Worm (Caenorhabditis elegans) whole organism, young adult: ENCODE results near the gene K08H2.5.

Source experiments
- B0035.1 ChIP-seq: sonication (generic microtip); optimal IDR thresholded peaks from 2 replicates; lab custom pipeline; 2016; ENCODE audit warnings: missing genetic modification characterization, mild to moderate bottlenecking, missing compliant biosample characterization, missing genotype, missing genetic modification reagents
- C17E4.6 ChIP-seq: fragments of 200-800 bp; sonication (Bioruptor generic); IDR thresholded peaks from 2 replicates; pipeline ENCODE4 v1.3.6; 2022; ENCODE audit warnings: missing genetic modification reagents, missing genetic modification characterization, missing compliant biosample characterization
- F37B4.10 ChIP-seq: fragments of 200-800 bp; sonication (Bioruptor generic); IDR thresholded peaks from 2 replicates; pipeline ENCODE4 v1.3.6; 2022; ENCODE audit warnings: missing genetic modification characterization, missing compliant biosample characterization
- F52B5.7 ChIP-seq: sonication (generic microtip); optimal IDR thresholded peaks from 2 replicates; lab custom pipeline; 2016; ENCODE audit warnings: mild to moderate bottlenecking, missing genetic modification characterization, missing compliant biosample characterization
- F57C9.4 ChIP-seq: sonication (generic microtip); optimal IDR thresholded peaks from 2 replicates; lab custom pipeline; 2017; ENCODE audit warnings: mild to moderate bottlenecking, missing genetic modification characterization, missing compliant biosample characterization
- T07F8.4 ChIP-seq: sonication (generic microtip); optimal IDR thresholded peaks from 2 replicates; lab custom pipeline; 2016; ENCODE audit warnings: mild to moderate bottlenecking, missing genetic modification characterization, moderate library complexity, missing compliant biosample characterization
- Y56A3A.18 ChIP-seq: fragments of 200-800 bp; sonication (Bioruptor generic); IDR thresholded peaks from 2 replicates; pipeline ENCODE4 v1.3.6; 2022; ENCODE audit warnings: missing genetic modification reagents, missing genetic modification characterization, missing compliant biosample characterization
- Y67H2A.10 ChIP-seq: fragments of 200-800 bp; sonication (Bioruptor generic); conservative IDR thresholded peaks from 2 replicates; pipeline ENCODE4 v1.3.6; 2022; ENCODE audit warnings: missing genetic modification reagents, missing genetic modification characterization, missing compliant biosample characterization
- ama-1 ChIP-seq, 3 experiments: fragments of 150-350 bp in 1 of 3; sonication (generic microtip) in 2 of 3; optimal IDR thresholded peaks; 2 replicates each; lab custom pipeline; 2014 to 2018; ENCODE audit warnings: missing biosample characterization in 2 of 3, missing genetic modification characterization in 2 of 3, missing genetic modification reagents in 2 of 3
- atf-7 ChIP-seq: sonication (generic microtip); optimal IDR thresholded peaks from 2 replicates; lab custom pipeline; 2017; ENCODE audit warnings: mild to moderate bottlenecking, missing genetic modification characterization, missing compliant biosample characterization
- cebp-1 ChIP-seq, 2 experiments: fragments of 200-800 bp in 1 of 2; sonication (Bioruptor generic) in 1 of 2; sonication (generic microtip) in 1 of 2; IDR thresholded peaks in 1 of 2; optimal IDR thresholded peaks in 1 of 2; 2 replicates each; pipeline versions ENCODE4 v1.3.6 to Lab custom; 2017 to 2022; ENCODE audit warnings: missing compliant biosample characterization in 2 of 2, missing genetic modification characterization in 2 of 2, mild to moderate bottlenecking in 1 of 2, missing genetic modification reagents in 1 of 2, moderate library complexity in 1 of 2
- ceh-27 ChIP-seq: fragments of 200-800 bp; sonication (Bioruptor generic); optimal IDR thresholded peaks from 2 replicates; lab custom pipeline; 2018; ENCODE audit warnings: mild to moderate bottlenecking, missing genetic modification characterization, moderate library complexity, missing compliant biosample characterization
- ceh-40 ChIP-seq: fragments of 200-800 bp; sonication (Bioruptor generic); IDR thresholded peaks from 2 replicates; pipeline ENCODE4 v1.3.6; 2022; ENCODE audit warnings: missing genetic modification characterization, missing compliant biosample characterization
- ceh-79 ChIP-seq: sonication (generic microtip); optimal IDR thresholded peaks from 2 replicates; lab custom pipeline; 2017; ENCODE audit warnings: mild to moderate bottlenecking, missing genetic modification characterization, missing compliant biosample characterization
- die-1 ChIP-seq: sonication (generic microtip); optimal IDR thresholded peaks from 2 replicates; lab custom pipeline; 2016; ENCODE audit warnings: missing genotype, mild to moderate bottlenecking, missing genetic modification characterization, missing compliant biosample characterization
- dox-1 ChIP-seq: fragments of 200-800 bp; sonication (Bioruptor generic); IDR thresholded peaks from 2 replicates; pipeline ENCODE4 v1.3.6; 2022; ENCODE audit warnings: missing genetic modification reagents, missing genetic modification characterization, missing compliant biosample characterization
- ekl-4 ChIP-seq: fragments of 200-800 bp; sonication (Bioruptor generic); IDR thresholded peaks from 2 replicates; pipeline ENCODE4 v1.3.6; 2022; ENCODE audit warnings: missing genetic modification reagents, missing genetic modification characterization, missing compliant biosample characterization
- hmg-1.2 ChIP-seq: fragments of 200-800 bp; sonication (Bioruptor generic); IDR thresholded peaks from 2 replicates; pipeline ENCODE4 v1.3.6; 2022; ENCODE audit warnings: missing genetic modification reagents, missing genetic modification characterization, missing compliant biosample characterization
- let-607 ChIP-seq, 2 experiments: fragments of 200-800 bp in 1 of 2; sonication (Bioruptor generic) in 1 of 2; sonication (generic microtip) in 1 of 2; optimal IDR thresholded peaks; 2 replicates each; lab custom pipeline; 2016 to 2018; ENCODE audit warnings: mild to moderate bottlenecking in 2 of 2, missing compliant biosample characterization in 2 of 2, missing genetic modification characterization in 2 of 2, moderate library complexity in 2 of 2, missing genotype in 1 of 2
- lin-40 ChIP-seq: sonication (generic microtip); optimal IDR thresholded peaks from 2 replicates; lab custom pipeline; 2016; ENCODE audit warnings: missing genetic modification characterization, mild to moderate bottlenecking, missing compliant biosample characterization, missing genotype, missing genetic modification reagents
- lin-54 ChIP-seq: fragments of 200-800 bp; sonication (Bioruptor generic); optimal IDR thresholded peaks from 2 replicates; lab custom pipeline; 2018; ENCODE audit warnings: mild to moderate bottlenecking, missing genetic modification characterization, missing compliant biosample characterization
- madf-10 ChIP-seq: sonication (generic microtip); optimal IDR thresholded peaks from 2 replicates; lab custom pipeline; 2016; ENCODE audit warnings: mild to moderate bottlenecking, missing genetic modification characterization, missing compliant biosample characterization
- nfyb-1 ChIP-seq: fragments of 200-800 bp; sonication (Bioruptor generic); IDR thresholded peaks from 2 replicates; pipeline ENCODE4 v1.3.6; 2022; ENCODE audit warnings: missing genetic modification reagents, missing genetic modification characterization, missing compliant biosample characterization
- nhr-120 ChIP-seq: fragments of 200-800 bp; sonication (Bioruptor generic); IDR thresholded peaks from 2 replicates; pipeline ENCODE4 v1.3.6; 2022; ENCODE audit warnings: missing genetic modification characterization, missing compliant biosample characterization
- nhr-179 ChIP-seq: sonication (generic microtip); optimal IDR thresholded peaks from 2 replicates; lab custom pipeline; 2016; ENCODE audit warnings: mild to moderate bottlenecking, missing genetic modification characterization, missing compliant biosample characterization
- nhr-80 ChIP-seq: sonication (generic microtip); optimal IDR thresholded peaks from 2 replicates; lab custom pipeline; 2016; ENCODE audit warnings: missing genetic modification characterization, missing compliant biosample characterization
- pha-4 ChIP-seq: fragments of 150-350 bp; sonication (generic microtip); optimal IDR thresholded peaks from 2 replicates; lab custom pipeline; 2014; ENCODE audit warnings: missing biosample characterization, missing genetic modification reagents, missing genetic modification characterization
- repo-1 ChIP-seq: sonication (generic microtip); optimal IDR thresholded peaks from 2 replicates; lab custom pipeline; 2017; ENCODE audit warnings: mild to moderate bottlenecking, missing genetic modification characterization, missing compliant biosample characterization
- somi-1 ChIP-seq: fragments of 200-800 bp; sonication (Bioruptor generic); optimal IDR thresholded peaks from 2 replicates; lab custom pipeline; 2018; ENCODE audit warnings: mild to moderate bottlenecking, missing genetic modification characterization, missing compliant biosample characterization
- tbp1 ChIP-seq: fragments of 200-800 bp; sonication (Bioruptor generic); optimal IDR thresholded peaks from 2 replicates; lab custom pipeline; 2018; ENCODE audit warnings: mild to moderate bottlenecking, missing genetic modification characterization, missing compliant biosample characterization
- tlf-1 ChIP-seq: fragments of 200-800 bp; sonication (Bioruptor generic); optimal IDR thresholded peaks from 2 replicates; lab custom pipeline; 2018; ENCODE audit warnings: mild to moderate bottlenecking, missing genetic modification characterization, missing compliant biosample characterization
- unc-62 ChIP-seq: fragments of 150-350 bp; optimal IDR thresholded peaks from 2 replicates; lab custom pipeline; 2014; ENCODE audit warnings: missing biosample characterization, missing genetic modification reagents, missing genetic modification characterization
- xnd-1 ChIP-seq: sonication (generic microtip); optimal IDR thresholded peaks from 2 replicates; lab custom pipeline; 2016; ENCODE audit warnings: missing genotype, missing genetic modification reagents, missing genetic modification characterization, missing compliant biosample characterization
- ztf-18 ChIP-seq: sonication (generic microtip); optimal IDR thresholded peaks from 2 replicates; lab custom pipeline; 2016; ENCODE audit warnings: missing genotype, mild to moderate bottlenecking, missing genetic modification characterization, missing compliant biosample characterization
- ztf-22 ChIP-seq: fragments of 200-800 bp; sonication (Bioruptor generic); optimal IDR thresholded peaks from 2 replicates; lab custom pipeline; 2018; ENCODE audit warnings: mild to moderate bottlenecking, missing genetic modification characterization, moderate library complexity, missing compliant biosample characterization
- ztf-6 ChIP-seq: fragments of 200-800 bp; sonication (Bioruptor generic); IDR thresholded peaks from 2 replicates; pipeline ENCODE4 v1.3.6; 2022; ENCODE audit warnings: missing genetic modification reagents, missing genetic modification characterization, missing compliant biosample characterization

Gene K08H2.5

DNA sequence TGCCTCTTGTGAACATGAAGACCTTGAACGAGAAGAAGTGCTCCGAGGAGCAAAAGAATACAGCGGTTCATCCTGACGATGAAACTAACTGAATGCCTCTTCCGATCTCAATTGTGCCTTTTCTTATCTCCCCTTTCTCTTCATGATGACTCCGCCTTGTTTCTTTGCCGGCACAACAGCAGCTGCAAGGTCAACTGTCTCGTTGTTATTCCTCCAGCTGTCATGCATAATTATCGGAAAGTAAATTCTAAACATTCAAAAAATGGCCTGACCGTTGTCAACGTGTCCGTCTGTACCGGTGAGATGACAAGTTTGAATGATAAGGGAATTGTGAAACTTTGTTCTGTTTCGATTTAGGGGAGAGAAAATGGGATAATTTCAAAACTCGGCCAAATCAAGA lies 20.8 kb downstream of the K08H2.5 start, which contains the start of gene asp-4:
Gene asp-4 (minus strand): TSS at position 106 of the 400 bp plus-strand sequence.
- no peak; the same call in 1 of the 2 replicates for TF ChIP-seq cebp-1 (GFP tag; IDR thresholded peaks at IDR 0.05; lab: Robert Waterston, UW)
- peak; percentile 36 for TF ChIP-seq cebp-1 (tag; optimal IDR thresholded peaks at IDR 0.05; lab: Kevin White, UChicago)
- TF ChIP-seq let-607 (tag; optimal IDR thresholded peaks at IDR 0.05; lab: Kevin White, UChicago): peak in 1 of 2 experiments; percentile 33
- TF ChIP-seq nhr-120 (GFP tag; lab: Robert Waterston, UW): no peak
- no peak for TF ChIP-seq nhr-179 (tag; lab: Kevin White, UChicago)
- peak; percentile 13 for TF ChIP-seq ztf-22 (GFP tag; lab: Kevin White, UChicago)
- TF ChIP-seq lin-54 (GFP tag; lab: Kevin White, UChicago): no peak
- TF ChIP-seq F52B5.7 (tag; lab: Kevin White, UChicago): no peak
- TF ChIP-seq lin-40 (tag; lab: Kevin White, UChicago): no peak
- peak; percentile 84 for TF ChIP-seq unc-62
- no peak for TF ChIP-seq tlf-1
- no peak for TF ChIP-seq B0035.1 (tag; lab: Kevin White, UChicago)
- TF ChIP-seq tbp1 (GFP tag; lab: Kevin White, UChicago): peak; percentile 3
- peak; percentile 51 for TF ChIP-seq dox-1 (GFP tag; lab: Robert Waterston, UW)
- TF ChIP-seq nhr-80 (tag; lab: Kevin White, UChicago): peak; percentile 85
- TF ChIP-seq hmg-1.2 (GFP tag; lab: Robert Waterston, UW): no peak
- no peak for TF ChIP-seq repo-1 (tag; lab: Kevin White, UChicago)

DNA sequence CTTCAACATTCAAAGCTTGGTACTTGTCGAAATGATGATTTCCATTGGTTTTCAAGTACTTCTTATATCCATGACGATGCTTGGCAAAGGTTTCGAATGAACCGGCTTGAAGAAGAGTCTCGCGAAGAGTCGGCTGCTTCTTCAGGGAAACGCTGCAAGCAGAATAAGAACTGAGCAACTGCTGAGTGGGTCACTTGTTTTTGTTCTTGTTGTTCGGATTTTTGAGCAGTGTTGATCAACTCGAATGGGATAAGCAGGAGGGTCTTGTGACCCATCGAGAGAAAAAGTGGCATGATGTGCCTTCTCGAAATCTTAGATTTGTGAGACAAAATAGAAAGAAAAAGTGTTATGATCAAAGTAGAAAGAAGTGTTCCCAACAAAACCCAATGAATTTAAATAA lies 21.5 kb downstream of the K08H2.5 start:
- TF ChIP-seq F37B4.10 (no peak), ceh-27 (GFP tag; lab: Kevin White, UChicago) (peak; percentile 33)

- TF ChIP-seq die-1 (tag; lab: Kevin White, UChicago) (no peak), tbp1 (GFP tag; lab: Kevin White, UChicago) (no peak), C17E4.6 (no peak), let-607 (tag; optimal IDR thresholded peaks at IDR 0.05; lab: Kevin White, UChicago) (no peak)
These were observed 24.2 kb downstream of the K08H2.5 start for ce11 chrX:13217940-13218339.

DNA sequence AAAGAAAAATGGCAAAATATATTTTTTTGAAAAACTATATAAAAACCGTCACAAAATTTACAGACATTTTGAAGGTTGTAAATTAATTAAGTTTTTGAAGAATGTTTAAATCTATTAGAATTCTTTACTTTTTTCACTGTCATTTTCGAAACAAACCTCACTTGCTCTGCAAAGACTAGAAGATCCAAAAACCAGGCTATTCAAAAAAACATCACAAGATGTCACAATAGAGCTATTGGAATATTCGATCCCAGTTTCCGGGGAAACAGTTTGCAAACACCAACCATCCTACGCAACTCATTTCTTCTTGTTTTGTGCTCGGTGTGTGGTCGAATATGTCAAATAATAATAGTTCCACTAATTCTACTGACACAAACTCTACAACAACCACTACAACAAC lies 25.3 kb downstream of the K08H2.5 start, which contains the start of gene R12H7.4:
Gene R12H7.4 (plus strand): TSS at position 301 of the 400 bp plus-strand sequence.
- no peak for TF ChIP-seq Y56A3A.18
- TF ChIP-seq ceh-40 (GFP tag; lab: Robert Waterston, UW): no peak
- no peak for TF ChIP-seq nhr-120 (GFP tag; lab: Robert Waterston, UW)
- no peak for TF ChIP-seq atf-7 (tag; lab: Kevin White, UChicago)
- TF ChIP-seq ceh-79: no peak
- no peak for TF ChIP-seq pha-4 (tag; lab: Kevin White, UChicago)
- no peak for TF ChIP-seq Y67H2A.10 (GFP tag; lab: Robert Waterston, UW)
- TF ChIP-seq T07F8.4 (tag; lab: Kevin White, UChicago): no peak
- no peak for TF ChIP-seq unc-62
- TF ChIP-seq tbp1 (GFP tag; lab: Kevin White, UChicago): no peak
- no peak for TF ChIP-seq xnd-1 (tag; lab: Kevin White, UChicago)
- TF ChIP-seq ama-1 (optimal IDR thresholded peaks at IDR 0.05; lab: Kevin White, UChicago): no peak
- TF ChIP-seq ama-1 (GFP tag; optimal IDR thresholded peaks at IDR 0.05; lab: Kevin White, UChicago): no peak
- no peak for TF ChIP-seq ztf-6 (GFP tag; lab: Robert Waterston, UW)
- TF ChIP-seq ztf-18: no peak
- no peak for TF ChIP-seq somi-1
- no peak for TF ChIP-seq nfyb-1 (GFP tag; lab: Robert Waterston, UW)
- TF ChIP-seq repo-1 (tag; lab: Kevin White, UChicago): no peak
- TF ChIP-seq madf-10 (tag; lab: Kevin White, UChicago): no peak
- no peak for TF ChIP-seq ekl-4 (GFP tag; lab: Robert Waterston, UW)
- no peak for TF ChIP-seq F57C9.4
- TF ChIP-seq, all 124 proteins: peak for 0
